Worm (Caenorhabditis elegans): Measurements from ENCODE around the gene T07E3.2.

The T07E3.2 gene

ce11 chrIII:6884203-6884602 lies 22.3 kb upstream of the T07E3.2 start, which contains the start of gene med-2:
med-2 (plus strand) TSS chrIII:6884503.
- TF ChIP-seq ctbp-1 (GFP tag; IDR thresholded peaks at IDR 0.05), result no peak
- TF ChIP-seq jun-1 (tag; optimal IDR thresholded peaks at IDR 0.05), result no peak
- peak in 1 of 2 experiments; percentile 67 for TF ChIP-seq unc-62 (GFP tag; optimal IDR thresholded peaks at IDR 0.05 in 1 of 2)
- TF ChIP-seq unc-62 (tag; optimal IDR thresholded peaks at IDR 0.05), result no peak

- no peak for TF ChIP-seq nhr-28 (tag; optimal IDR thresholded peaks at IDR 0.05)
- TF ChIP-seq aha-1 (tag), result peak; percentile 1
- no peak for TF ChIP-seq unc-39 (tag; optimal IDR thresholded peaks at IDR 0.05)
- no peak for TF ChIP-seq Y105C5A.15 (GFP tag; IDR thresholded peaks at IDR 0.05)
- peak in 1 of 2 experiments; percentile 98 for TF ChIP-seq unc-62 (GFP tag; optimal IDR thresholded peaks at IDR 0.05 in 1 of 2)
- TF ChIP-seq unc-62 (tag; optimal IDR thresholded peaks at IDR 0.05), result no peak
Measured at ce11 chrIII:6885889-6886288, 20.6 kb upstream of the T07E3.2 start.

- TF ChIP-seq nhr-48 (tag; optimal IDR thresholded peaks at IDR 0.05) (peak; percentile 5), ctbp-1 (GFP tag; IDR thresholded peaks at IDR 0.05) (peak; percentile 85), ceh-44 (GFP tag; IDR thresholded peaks at IDR 0.05) (peak; percentile 91), lin-13 (GFP tag; optimal IDR thresholded peaks at IDR 0.05) (peak; percentile 73), dpl-1 (GFP tag; optimal IDR thresholded peaks at IDR 0.05) (peak; percentile 50), nhr-111 (GFP tag; optimal IDR thresholded peaks at IDR 0.05) (peak; percentile 80), T20F7.1 (GFP tag; optimal IDR thresholded peaks at IDR 0.05) (peak; percentile 51), ama-1 (optimal IDR thresholded peaks at IDR 0.05) (peak; percentile 14), hmg-1.1 (GFP tag; IDR thresholded peaks at IDR 0.05) (peak; percentile 86), php-3 (GFP tag; IDR thresholded peaks at IDR 0.05) (peak; percentile 65; the same call in 1 of the 2 replicates), ZK337.2 (GFP tag; IDR thresholded peaks at IDR 0.05) (0 out of 2 replicates have a peak, but pooled peaks have one; percentile 58), arid-1 (GFP tag; conservative IDR thresholded peaks at IDR 0.05) (peak; percentile 84), hlh-30 (tag; optimal IDR thresholded peaks at IDR 0.05; ENCODE audit: insufficient read depth) (peak; percentile 64), ztf-11 (tag; optimal IDR thresholded peaks at IDR 0.05) (no peak), sdz-12 (GFP tag; optimal IDR thresholded peaks at IDR 0.05) (no peak), Y5F2A.4 (GFP tag; optimal IDR thresholded peaks at IDR 0.05) (peak; percentile 48), F26F4.8 (GFP tag; conservative IDR thresholded peaks at IDR 0.05) (peak; percentile 88), nhr-237 (tag; optimal IDR thresholded peaks at IDR 0.05) (no peak), lin-29 (GFP tag; IDR thresholded peaks at IDR 0.05) (0 out of 2 replicates have a peak, but pooled peaks have one; percentile 24), nhr-6 (tag; optimal IDR thresholded peaks at IDR 0.05) (peak; percentile 49), set-16 (GFP tag; IDR thresholded peaks at IDR 0.05) (no peak), lsy-2 (tag; optimal IDR thresholded peaks at IDR 0.05) (peak in 1 of 2 experiments; percentile 75), F10B5.3 (tag; optimal IDR thresholded peaks at IDR 0.05) (peak; percentile 48), nhr-41 (GFP tag; IDR thresholded peaks at IDR 0.05) (peak; percentile 91), spr-3 (GFP tag; optimal IDR thresholded peaks at IDR 0.05) (no peak), ces-1 (GFP tag; optimal IDR thresholded peaks at IDR 0.05) (no peak), R02D3.7 (tag; optimal IDR thresholded peaks at IDR 0.05) (peak; percentile 8), attf-4 (tag; optimal IDR thresholded peaks at IDR 0.05) (no peak), zip-11 (GFP tag; IDR thresholded peaks at IDR 0.05) (0 out of 2 replicates have a peak, but pooled peaks have one; percentile 42), dve-1 (tag; optimal IDR thresholded peaks at IDR 0.05; ENCODE audit: insufficient read depth) (peak; percentile 60), Y75B8A.6 (GFP tag; IDR thresholded peaks at IDR 0.05) (no peak), zag-1 (tag; optimal IDR thresholded peaks at IDR 0.05) (no peak), vab-7 (GFP tag; IDR thresholded peaks at IDR 0.05) (peak; percentile 94), Y48G9A.11 (GFP tag; IDR thresholded peaks at IDR 0.05) (peak; percentile 80), T26A8.4 (GFP tag; IDR thresholded peaks at IDR 0.05) (peak; percentile 82), dmd-8 (GFP tag; IDR thresholded peaks at IDR 0.05) (peak; percentile 95), madf-5 (GFP tag; IDR thresholded peaks at IDR 0.05) (0 out of 4 replicates have a peak, but pooled peaks have one; percentile 43 to 69), unc-39 (tag; optimal IDR thresholded peaks at IDR 0.05) (no peak), lin-39 (tag; optimal IDR thresholded peaks at IDR 0.05) (no peak), egl-27 (tag; optimal IDR thresholded peaks at IDR 0.05) (no peak), Y105C5A.15 (GFP tag; IDR thresholded peaks at IDR 0.05) (0 out of 2 replicates have a peak, but pooled peaks have one; percentile 65), dmd-6 (GFP tag; IDR thresholded peaks at IDR 0.05) (peak; percentile 65)
Measured at ce11 chrIII:6887574-6887973, 18.9 kb upstream of the T07E3.2 start.

Measured in whole organism, L4 larva.